Worm (Caenorhabditis elegans) whole organism, young adult: ENCODE measurements around the gene best-5.

Experiments
- F22D6.2 ChIP-seq: sonication (generic microtip); optimal IDR thresholded peaks from 2 replicates; lab custom pipeline; 2016; ENCODE audit warnings: mild to moderate bottlenecking, missing genetic modification characterization, missing compliant biosample characterization
- F23B12.7 ChIP-seq: sonication (generic microtip); optimal IDR thresholded peaks from 2 replicates; lab custom pipeline; 2017; ENCODE audit warnings: missing genetic modification characterization, mild to moderate bottlenecking, missing compliant biosample characterization, antibody characterized with exemption, moderate library complexity; ENCODE audit not compliant: insufficient read depth
- F57C9.4 ChIP-seq: sonication (generic microtip); optimal IDR thresholded peaks from 2 replicates; lab custom pipeline; 2017; ENCODE audit warnings: mild to moderate bottlenecking, missing genetic modification characterization, missing compliant biosample characterization
- Y67H2A.10 ChIP-seq: fragments of 200-800 bp; sonication (Bioruptor generic); conservative IDR thresholded peaks from 2 replicates; pipeline ENCODE4 v1.3.6; 2022; ENCODE audit warnings: missing genetic modification reagents, missing genetic modification characterization, missing compliant biosample characterization
- hrde-1 ChIP-seq: sonication (generic microtip); optimal IDR thresholded peaks from 2 replicates; lab custom pipeline; 2016; ENCODE audit warnings: missing genetic modification characterization, mild to moderate bottlenecking, missing compliant biosample characterization, moderate library complexity, missing genotype, missing genetic modification reagents, borderline replicate concordance
- madf-6 ChIP-seq: fragments of 200-800 bp; sonication (Bioruptor generic); IDR thresholded peaks from 2 replicates; pipeline ENCODE4 v1.3.6; 2022; ENCODE audit warnings: missing genetic modification reagents, missing genetic modification characterization, missing compliant biosample characterization
- mel-28 ChIP-seq: sonication (generic microtip); optimal IDR thresholded peaks from 2 replicates; lab custom pipeline; 2016; ENCODE audit warnings: borderline replicate concordance, mild to moderate bottlenecking, missing genetic modification characterization, missing compliant biosample characterization
- pha-4 ChIP-seq: fragments of 150-350 bp; sonication (generic microtip); optimal IDR thresholded peaks from 2 replicates; lab custom pipeline; 2014; ENCODE audit warnings: missing biosample characterization, missing genetic modification reagents, missing genetic modification characterization
- snpc-4 ChIP-seq, 5 experiments: fragments of 150-350 bp in 1 of 5; sonication (generic microtip) in 4 of 5; optimal IDR thresholded peaks; 2 replicates each; lab custom pipeline; 2014 to 2018; ENCODE audit warnings: missing genetic modification characterization in 5 of 5, missing biosample characterization in 3 of 5, antibody characterized with exemption in 2 of 5, mild to moderate bottlenecking in 2 of 5, missing compliant biosample characterization in 2 of 5, missing genotype in 2 of 5, moderate library complexity in 2 of 5, missing genetic modification reagents in 1 of 5
- tbx-9 ChIP-seq: sonication (generic microtip); optimal IDR thresholded peaks from 2 replicates; lab custom pipeline; 2016; ENCODE audit warnings: borderline replicate concordance, missing genetic modification characterization, inconsistent platforms, missing compliant biosample characterization
- unc-130 ChIP-seq: sonication (generic microtip); optimal IDR thresholded peaks from 2 replicates; lab custom pipeline; 2016; ENCODE audit warnings: missing genetic modification reagents, missing genetic modification characterization, missing compliant biosample characterization

DNA sequence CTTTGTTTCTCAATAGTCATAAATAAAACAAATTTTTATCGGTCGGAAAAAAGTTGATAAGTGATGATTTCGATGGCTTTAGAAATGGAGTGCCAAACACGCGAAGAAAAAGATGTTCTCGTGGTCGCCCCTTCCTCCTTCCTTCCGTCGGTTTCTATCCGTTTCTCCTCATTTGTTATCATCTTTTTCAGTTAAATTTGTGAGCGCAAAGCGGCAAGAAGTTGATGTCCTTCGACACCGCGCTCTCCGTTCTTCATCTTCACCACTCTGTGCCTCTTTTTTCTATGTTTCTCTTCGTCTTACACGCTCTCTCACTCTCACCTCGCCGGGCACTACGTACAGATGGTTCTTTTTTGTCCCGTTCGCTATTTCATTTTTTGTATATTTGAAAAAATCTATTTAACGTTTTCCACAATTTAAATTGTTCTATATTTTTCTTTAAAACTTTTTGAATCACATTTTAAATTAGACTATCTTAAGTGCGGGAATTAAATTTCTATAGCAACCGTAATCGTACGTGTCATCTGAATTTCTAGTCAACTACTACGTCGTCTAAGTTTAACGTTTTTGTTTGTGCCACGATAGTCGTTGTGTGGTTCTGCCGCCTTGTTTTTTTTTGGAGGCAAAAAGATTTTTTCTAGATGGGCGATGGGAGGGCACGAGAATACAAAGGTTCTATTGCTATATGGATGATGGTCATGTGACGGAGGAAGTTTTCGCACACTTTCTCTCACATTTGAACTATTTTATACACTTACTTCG is 8.8 kb upstream of the best-5 start:
- TF ChIP-seq F57C9.4 (no peak), madf-6 (no peak), hrde-1 (tag; lab: Kevin White, UChicago) (no peak), F22D6.2 (tag; lab: Kevin White, UChicago) (no peak), tbx-9 (no peak), Y67H2A.10 (GFP tag; lab: Robert Waterston, UW) (no peak), F23B12.7 (tag; lab: Kevin White, UChicago) (no peak), snpc-4 (GFP tag; optimal IDR thresholded peaks at IDR 0.05; lab: Kevin White, UChicago) (no peak), snpc-4 (tag; optimal IDR thresholded peaks at IDR 0.05; lab: Kevin White, UChicago) (no peak), unc-130 (no peak), pha-4 (tag; lab: Kevin White, UChicago) (no peak), mel-28 (no peak)
